Fruit fly (Drosophila melanogaster) whole organism, embryonic: ENCODE measurements around the gene CG6470.
A peak's percentile ranks its signal among the peaks of the same experiment; 100 is the strongest.

Experiments
- Abd-B ChIP-seq: fragments of 200-800 bp; sonication (Bioruptor generic); optimal IDR thresholded peaks from 2 replicates; lab custom pipeline; 2018; ENCODE audit warnings: missing biosample characterization, mild to moderate bottlenecking, missing genetic modification characterization, moderate library complexity
- CG10959 ChIP-seq: fragments of 200-800 bp; sonication (Bioruptor generic); IDR thresholded peaks from 2 replicates; pipeline ENCODE4 v1.3.6; 2022; ENCODE audit warnings: missing biosample characterization, missing genetic modification characterization
- CG11456 ChIP-seq: fragments of 200-800 bp; sonication (Bioruptor generic); IDR thresholded peaks from 3 replicates; pipeline ENCODE4 v1.3.6; 2022; ENCODE audit warnings: missing biosample characterization, missing genetic modification characterization
- CG12236 ChIP-seq: fragments of 200-800 bp; sonication (Bioruptor generic); optimal IDR thresholded peaks from 2 replicates; lab custom pipeline; 2016; ENCODE audit warnings: missing biosample characterization, missing genetic modification characterization
- CG12942 ChIP-seq: fragments of 200-800 bp; sonication (Bioruptor generic); optimal IDR thresholded peaks from 3 replicates; lab custom pipeline; 2016; ENCODE audit warnings: missing biosample characterization, missing genetic modification characterization
- CG13624 ChIP-seq: fragments of 200-800 bp; sonication (Bioruptor generic); optimal IDR thresholded peaks from 2 replicates; lab custom pipeline; 2016; ENCODE audit warnings: missing biosample characterization, missing genetic modification characterization
- CG1529 ChIP-seq: fragments of 200-800 bp; sonication (Bioruptor generic); optimal IDR thresholded peaks from 3 replicates; lab custom pipeline; 2018; ENCODE audit warnings: missing biosample characterization, missing genetic modification characterization
- CG17912 ChIP-seq: fragments of 200-800 bp; sonication (Bioruptor generic); optimal IDR thresholded peaks from 2 replicates; lab custom pipeline; 2018; ENCODE audit warnings: missing biosample characterization, mild to moderate bottlenecking, missing genetic modification characterization
- CG2202 ChIP-seq: fragments of 200-800 bp; sonication (Bioruptor generic); optimal IDR thresholded peaks from 2 replicates; lab custom pipeline; 2018; ENCODE audit warnings: missing biosample characterization, mild to moderate bottlenecking, missing genetic modification characterization
- CG30020 ChIP-seq: fragments of 200-800 bp; optimal IDR thresholded peaks from 2 replicates; lab custom pipeline; 2019; ENCODE audit warnings: missing biosample characterization, mild to moderate bottlenecking, missing genetic modification characterization, moderate library complexity
- CG31441 ChIP-seq: fragments of 200-800 bp; sonication (Bioruptor generic); IDR thresholded peaks from 2 replicates; pipeline ENCODE4 v1.3.6; 2022; ENCODE audit warnings: missing biosample characterization, missing genetic modification characterization
- CG32767 ChIP-seq: fragments of 200-800 bp; sonication (Bioruptor generic); IDR thresholded peaks from 2 replicates; pipeline ENCODE4 v1.3.6; 2022; ENCODE audit warnings: missing biosample characterization, missing genetic modification characterization
- CG4730 ChIP-seq: fragments of 200-800 bp; sonication (Bioruptor generic); IDR thresholded peaks from 2 replicates; pipeline ENCODE4 v1.3.6; 2022; ENCODE audit warnings: missing biosample characterization, missing genetic modification characterization
- CG7372 ChIP-seq: fragments of 200-800 bp; sonication (Bioruptor generic); IDR thresholded peaks from 2 replicates; pipeline ENCODE4 v1.3.6; 2022; ENCODE audit warnings: missing biosample characterization, missing genetic modification characterization
- CG7786 ChIP-seq: fragments of 200-800 bp; sonication (Bioruptor generic); optimal IDR thresholded peaks from 2 replicates; lab custom pipeline; 2016; ENCODE audit warnings: missing biosample characterization, missing genetic modification characterization
- CG7839 ChIP-seq: fragments of 200-800 bp; sonication (Bioruptor generic); optimal IDR thresholded peaks from 3 replicates; lab custom pipeline; 2018; ENCODE audit warnings: missing biosample characterization, mild to moderate bottlenecking, missing genetic modification characterization, moderate library complexity
- CG7987 ChIP-seq: fragments of 200-800 bp; sonication (Bioruptor generic); optimal IDR thresholded peaks from 2 replicates; lab custom pipeline; 2018; ENCODE audit warnings: missing biosample characterization, mild to moderate bottlenecking, missing genetic modification characterization, moderate library complexity
- CG8359 ChIP-seq: fragments of 200-800 bp; sonication (Bioruptor generic); optimal IDR thresholded peaks from 2 replicates; lab custom pipeline; 2017; ENCODE audit warnings: missing biosample characterization, mild to moderate bottlenecking, missing genetic modification characterization, borderline replicate concordance
- CG8944 ChIP-seq: fragments of 200-800 bp; sonication (Bioruptor generic); optimal IDR thresholded peaks from 3 replicates; lab custom pipeline; 2016; ENCODE audit warnings: missing biosample characterization, missing genetic modification characterization
- D19A ChIP-seq: fragments of 200-800 bp; optimal IDR thresholded peaks from 3 replicates; lab custom pipeline; 2019; ENCODE audit warnings: missing biosample characterization, mild to moderate bottlenecking, missing genetic modification characterization, moderate library complexity
- Dref ChIP-seq: fragments of 200-800 bp; sonication (Bioruptor generic); IDR thresholded peaks from 2 replicates; pipeline ENCODE4 v1.3.6; 2022; ENCODE audit warnings: missing biosample characterization, missing genetic modification characterization
- E2f2 ChIP-seq: fragments of 200-800 bp; sonication (Bioruptor generic); IDR thresholded peaks from 2 replicates; pipeline ENCODE4 v1.3.6; 2022; ENCODE audit warnings: missing biosample characterization, missing genetic modification characterization
- Fer3 ChIP-seq: fragments of 200-800 bp; sonication (Bioruptor generic); optimal IDR thresholded peaks from 2 replicates; lab custom pipeline; 2018; ENCODE audit warnings: missing biosample characterization, mild to moderate bottlenecking, missing genetic modification characterization, moderate library complexity
- H2.0 ChIP-seq: fragments of 200-800 bp; sonication (Bioruptor generic); IDR thresholded peaks from 2 replicates; pipeline ENCODE4 v1.3.6; 2022; ENCODE audit warnings: missing biosample characterization, missing genetic modification characterization
- Hr78 ChIP-seq, 2 experiments: fragments of 200-800 bp in 1 of 2; fragments of >200 bp in 1 of 2; sonication (Bioruptor generic) in 1 of 2; optimal IDR thresholded peaks; 2 replicates each; lab custom pipeline; 2017 to 2019; ENCODE audit warnings: missing biosample characterization in 2 of 2, missing genetic modification characterization in 2 of 2, mild to moderate bottlenecking in 1 of 2, moderate library complexity in 1 of 2
- Jarid2 ChIP-seq: fragments of 200-800 bp; sonication (Bioruptor generic); optimal IDR thresholded peaks from 3 replicates; lab custom pipeline; 2017; ENCODE audit warnings: mild to moderate bottlenecking, missing biosample characterization, missing genetic modification reagents, missing genetic modification characterization
- Nf-YC ChIP-seq: fragments of 200-800 bp; optimal IDR thresholded peaks from 3 replicates; lab custom pipeline; 2019; ENCODE audit warnings: missing biosample characterization, mild to moderate bottlenecking, missing genetic modification characterization, moderate library complexity
- Optix ChIP-seq: fragments of 200-800 bp; sonication (Bioruptor generic); IDR thresholded peaks from 3 replicates; pipeline ENCODE4 v1.3.6; 2022; ENCODE audit warnings: missing biosample characterization, missing genetic modification characterization
- Pdp1 ChIP-seq, 2 experiments: fragments of 200-800 bp; sonication (Bioruptor generic); optimal IDR thresholded peaks; 3 replicates each; lab custom pipeline; 2016; ENCODE audit warnings: missing biosample characterization in 2 of 2, missing genetic modification characterization in 2 of 2, mild to moderate bottlenecking in 1 of 2, moderate library complexity in 1 of 2
- Poxn ChIP-seq: fragments of 200-800 bp; sonication (Bioruptor generic); IDR thresholded peaks from 2 replicates; pipeline ENCODE4 v1.3.6; 2022; ENCODE audit warnings: missing biosample characterization, missing genetic modification characterization
- Sin3A ChIP-seq: fragments of >200 bp; optimal IDR thresholded peaks from 2 replicates; lab custom pipeline; 2018
- btn ChIP-seq: fragments of 200-800 bp; sonication (Bioruptor generic); optimal IDR thresholded peaks from 2 replicates; lab custom pipeline; 2016; ENCODE audit warnings: missing biosample characterization, missing genetic modification characterization
- cad ChIP-seq: fragments of >200 bp; optimal IDR thresholded peaks from 2 replicates; lab custom pipeline; 2017; ENCODE audit warnings: missing biosample characterization, missing genetic modification characterization
- chm ChIP-seq: fragments of 200-800 bp; sonication (Bioruptor generic); IDR thresholded peaks from 2 replicates; pipeline ENCODE4 v1.3.6; 2022; ENCODE audit warnings: missing biosample characterization, missing genetic modification characterization
- ci ChIP-seq: fragments of 200-800 bp; sonication (Bioruptor generic); IDR thresholded peaks from 3 replicates; pipeline ENCODE4 v1.3.6; 2022; ENCODE audit warnings: missing biosample characterization, missing genetic modification characterization
- dm ChIP-seq: fragments of 200-800 bp; sonication (Bioruptor generic); optimal IDR thresholded peaks from 3 replicates; lab custom pipeline; 2016; ENCODE audit warnings: missing biosample characterization, missing genetic modification characterization
- dysf ChIP-seq: fragments of 200-800 bp; sonication (Bioruptor generic); IDR thresholded peaks from 3 replicates; pipeline ENCODE4 v1.3.6; 2022; ENCODE audit warnings: missing biosample characterization, missing genetic modification characterization
- fd64A ChIP-seq: fragments of 200-800 bp; sonication (Bioruptor generic); optimal IDR thresholded peaks from 3 replicates; lab custom pipeline; 2018; ENCODE audit warnings: missing biosample characterization, mild to moderate bottlenecking, missing genetic modification characterization
- fru ChIP-seq: fragments of >200 bp; optimal IDR thresholded peaks from 2 replicates; lab custom pipeline; 2017
- gce ChIP-seq: fragments of 200-800 bp; sonication (Bioruptor generic); IDR thresholded peaks from 3 replicates; pipeline ENCODE4 v1.3.6; 2022; ENCODE audit warnings: missing biosample characterization, missing genetic modification characterization
- her ChIP-seq: fragments of 200-800 bp; sonication (Bioruptor generic); optimal IDR thresholded peaks from 2 replicates; lab custom pipeline; 2016; ENCODE audit warnings: missing biosample characterization, missing genetic modification characterization
- inv ChIP-seq: fragments of 200-800 bp; sonication (Bioruptor generic); IDR thresholded peaks from 2 replicates; pipeline ENCODE4 v1.3.6; 2022; ENCODE audit warnings: missing biosample characterization, missing genetic modification characterization; ENCODE audit not compliant: partially characterized antibody
- kah ChIP-seq: fragments of 200-800 bp; sonication (Bioruptor generic); optimal IDR thresholded peaks from 2 replicates; lab custom pipeline; 2018; ENCODE audit warnings: missing biosample characterization, mild to moderate bottlenecking, missing genetic modification characterization
- lbe ChIP-seq: fragments of 200-800 bp; sonication (Bioruptor generic); optimal IDR thresholded peaks from 2 replicates; lab custom pipeline; 2016; ENCODE audit warnings: missing biosample characterization, mild to moderate bottlenecking, missing genetic modification characterization
- luna ChIP-seq: fragments of 200-800 bp; sonication (Bioruptor generic); optimal IDR thresholded peaks from 2 replicates; lab custom pipeline; 2016; ENCODE audit warnings: missing biosample characterization, missing genetic modification characterization
- sd ChIP-seq: fragments of 200-800 bp; sonication (Bioruptor generic); optimal IDR thresholded peaks from 3 replicates; lab custom pipeline; 2018; ENCODE audit warnings: missing biosample characterization, mild to moderate bottlenecking, missing genetic modification characterization, moderate library complexity
- sens-2 ChIP-seq: fragments of 200-800 bp; sonication (Bioruptor generic); IDR thresholded peaks from 2 replicates; pipeline ENCODE4 v1.3.6; 2022; ENCODE audit warnings: missing biosample characterization, missing genetic modification characterization
- shn ChIP-seq: fragments of 200-800 bp; sonication (Bioruptor generic); optimal IDR thresholded peaks from 3 replicates; lab custom pipeline; 2016; ENCODE audit warnings: missing biosample characterization, missing genetic modification characterization
- sim ChIP-seq: fragments of 200-800 bp; sonication (Bioruptor generic); IDR thresholded peaks from 2 replicates; pipeline ENCODE4 v1.3.6; 2022; ENCODE audit warnings: missing biosample characterization, missing genetic modification characterization
- slou ChIP-seq: fragments of 200-800 bp; sonication (Bioruptor generic); optimal IDR thresholded peaks from 3 replicates; lab custom pipeline; 2016; ENCODE audit warnings: missing biosample characterization, missing genetic modification characterization
- tup ChIP-seq: fragments of 200-800 bp; sonication (Bioruptor generic); optimal IDR thresholded peaks from 2 replicates; lab custom pipeline; 2016; ENCODE audit warnings: missing biosample characterization, mild to moderate bottlenecking, missing genetic modification characterization, moderate library complexity
- wek ChIP-seq: fragments of 200-800 bp; sonication (Bioruptor generic); optimal IDR thresholded peaks from 3 replicates; lab custom pipeline; 2018; ENCODE audit warnings: missing biosample characterization, mild to moderate bottlenecking, missing genetic modification characterization, moderate library complexity

CG6470 gene

dm6 chrX:18546785-18547184 lies 32.1 kb upstream of the CG6470 start (continued):
- no peak for TF ChIP-seq fru (lab: Kevin White, UChicago)
- TF ChIP-seq Hr78 (GFP tag; optimal IDR thresholded peaks at IDR 0.05; lab: Kevin White, UChicago), result no peak
- TF ChIP-seq chm (GFP tag; lab: Robert Waterston, UW), result peak; percentile 36; the same call in 1 of the 2 replicates
- TF ChIP-seq Jarid2 (GFP tag; lab: Kevin White, UChicago), result no peak
- TF ChIP-seq Abd-B (GFP tag; lab: Kevin White, UChicago), result peak; percentile 77
- TF ChIP-seq Nf-YC (tag; lab: Kevin White, UChicago), result peak; percentile 66
- peak; percentile 84 for TF ChIP-seq ci (GFP tag; lab: Robert Waterston, UW)
- TF ChIP-seq luna (GFP tag; lab: Kevin White, UChicago), result peak; percentile 33
- peak; percentile 42 for TF ChIP-seq tup
- 0 out of 2 replicates have a peak, but pooled peaks have one; percentile 12 for TF ChIP-seq Poxn
- TF ChIP-seq dysf (GFP tag; lab: Robert Waterston, UW), result peak; percentile 92
- TF ChIP-seq dm (GFP tag; lab: Kevin White, UChicago), result peak; percentile 40
- TF ChIP-seq Sin3A (lab: Kevin White, UChicago), result no peak
- 0 out of 2 replicates have a peak, but pooled peaks have one; percentile 8 for TF ChIP-seq Dref (GFP tag; lab: Robert Waterston, UW)
- TF ChIP-seq CG2202, result no peak
- peak; percentile 56 for TF ChIP-seq CG10959 (GFP tag; lab: Robert Waterston, UW)
- TF ChIP-seq E2f2 (GFP tag; lab: Robert Waterston, UW), result peak; percentile 53
- TF ChIP-seq Fer3 (tag; lab: Kevin White, UChicago), result peak; percentile 81
- peak; percentile 73 for TF ChIP-seq CG7786 (GFP tag; lab: Kevin White, UChicago)
- TF ChIP-seq slou, result no peak
- TF ChIP-seq btn (GFP tag; lab: Kevin White, UChicago), result peak; percentile 47
- peak; percentile 90 for TF ChIP-seq CG11456 (GFP tag; lab: Robert Waterston, UW)
- peak; percentile 41 for TF ChIP-seq wek (GFP tag; lab: Kevin White, UChicago)
- TF ChIP-seq sd (tag; lab: Kevin White, UChicago), result peak; percentile 33
- peak; percentile 52 for TF ChIP-seq lbe
- TF ChIP-seq CG8944 (GFP tag; lab: Kevin White, UChicago), result peak; percentile 53
- TF ChIP-seq CG1529, result peak; percentile 47
- peak; percentile 45; the same call in 2 of the 3 replicates for TF ChIP-seq gce (GFP tag; lab: Robert Waterston, UW)
- peak; percentile 37 for TF ChIP-seq CG12236
- TF ChIP-seq H2.0 (GFP tag; lab: Robert Waterston, UW), result peak; percentile 70
- TF ChIP-seq CG7372 (GFP tag; lab: Robert Waterston, UW), result peak; percentile 88
- TF ChIP-seq sens-2 (GFP tag; lab: Robert Waterston, UW), result peak; percentile 73
- TF ChIP-seq CG13624 (GFP tag; lab: Kevin White, UChicago), result peak; percentile 81
- TF ChIP-seq CG4730 (GFP tag; lab: Robert Waterston, UW), result peak; percentile 85
- TF ChIP-seq CG32767 (GFP tag; lab: Robert Waterston, UW), result peak; percentile 72
- TF ChIP-seq CG7987 (GFP tag; lab: Kevin White, UChicago), result peak; percentile 46
- peak; percentile 60 for TF ChIP-seq her
- TF ChIP-seq fd64A (GFP tag; lab: Kevin White, UChicago), result no peak
- peak; percentile 34 for TF ChIP-seq kah
- TF ChIP-seq inv, result no peak
- peak; percentile 31 for TF ChIP-seq shn (GFP tag; lab: Kevin White, UChicago)
- no peak for TF ChIP-seq CG17912 (GFP tag; lab: Kevin White, UChicago)
- TF ChIP-seq Optix (GFP tag; lab: Robert Waterston, UW), result peak; percentile 51; the same call in 1 of the 3 replicates
- peak; percentile 82 for TF ChIP-seq CG31441
- TF ChIP-seq sim, result no peak
- peak; percentile 77 to 78 for TF ChIP-seq Pdp1 (GFP tag; optimal IDR thresholded peaks at IDR 0.05; lab: Kevin White, UChicago)
- peak; percentile 51 for TF ChIP-seq CG12942 (GFP tag; lab: Kevin White, UChicago)
- peak; percentile 97 for TF ChIP-seq D19A
- no peak for TF ChIP-seq CG8359
- no peak for TF ChIP-seq CG30020 (tag; lab: Kevin White, UChicago)
- no peak for TF ChIP-seq cad (GFP tag; lab: Kevin White, UChicago)
- TF ChIP-seq CG7839 (tag; lab: Kevin White, UChicago), result peak; percentile 84
